Worm (Caenorhabditis elegans) whole organism, late embryonic: ENCODE data around the gene F10C2.5.

Experiments used
- ceh-19 ChIP-seq: fragments of 200-800 bp; sonication (Bioruptor generic); optimal IDR thresholded peaks from 2 replicates; lab custom pipeline; 2018; ENCODE audit warnings: mild to moderate bottlenecking, missing genetic modification characterization, missing compliant biosample characterization
- hlh-6 ChIP-seq: sonication (generic microtip); optimal IDR thresholded peaks from 2 replicates; lab custom pipeline; 2016; ENCODE audit warnings: missing genotype, missing genetic modification characterization, missing compliant biosample characterization
- mec-3 ChIP-seq: sonication (generic microtip); optimal IDR thresholded peaks from 2 replicates; lab custom pipeline; 2016; ENCODE audit warnings: borderline replicate concordance, missing genetic modification characterization, missing compliant biosample characterization
- pha-4 ChIP-seq: fragments of 150-350 bp; optimal IDR thresholded peaks from 2 replicates; lab custom pipeline; 2018; ENCODE audit warnings: missing biosample characterization, missing genetic modification reagents, missing genetic modification characterization

DNA sequence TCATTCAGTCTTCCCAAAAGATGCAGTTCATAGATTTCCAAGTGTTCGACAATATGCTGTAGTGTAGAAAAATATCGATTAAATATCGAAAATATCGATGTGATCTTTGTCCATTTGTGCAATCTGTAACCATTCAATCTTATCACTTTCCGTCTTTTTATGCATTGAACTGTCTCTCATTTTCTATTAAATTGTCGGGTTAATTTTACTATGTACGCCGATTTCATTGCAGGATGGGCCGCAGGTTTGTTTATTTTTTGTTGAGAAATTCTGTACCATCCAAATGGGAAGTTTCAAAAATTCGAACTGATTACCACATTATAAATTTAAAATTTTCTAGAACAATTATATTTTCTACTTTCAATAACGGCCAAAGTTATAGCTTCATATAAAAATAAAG is 39.0 kb downstream of the F10C2.5 start, which contains the start of gene R07B7.8:
- TF ChIP-seq ceh-19 (GFP tag; lab: Kevin White, UChicago) (no peak), hlh-6 (tag; lab: Kevin White, UChicago) (no peak), pha-4 (tag; lab: Kevin White, UChicago) (no peak), mec-3 (tag; lab: Kevin White, UChicago) (no peak)
